Fruit fly (Drosophila melanogaster) Kc167 (cell line): ENCODE measurements around the gene dmGlut.

ENCODE experiments used
- Myc ChIP-seq: fragments of >200 bp; optimal IDR thresholded peaks from 2 replicates; lab custom pipeline; 2017; ENCODE audit warnings: missing external identifiers
- Sin3A ChIP-seq: fragments of >200 bp; optimal IDR thresholded peaks from 2 replicates; lab custom pipeline; 2018; ENCODE audit warnings: missing external identifiers
- insv ChIP-seq: fragments of >200 bp; optimal IDR thresholded peaks from 3 replicates; lab custom pipeline; 2018; ENCODE audit warnings: missing external identifiers
- psq ChIP-seq: fragments of >200 bp; optimal IDR thresholded peaks from 2 replicates; lab custom pipeline; 2017; ENCODE audit warnings: missing external identifiers
- ttk ChIP-seq: sonication (Bioruptor generic); optimal IDR thresholded peaks from 2 replicates; lab custom pipeline; 2017; ENCODE audit warnings: missing external identifiers

DNA sequence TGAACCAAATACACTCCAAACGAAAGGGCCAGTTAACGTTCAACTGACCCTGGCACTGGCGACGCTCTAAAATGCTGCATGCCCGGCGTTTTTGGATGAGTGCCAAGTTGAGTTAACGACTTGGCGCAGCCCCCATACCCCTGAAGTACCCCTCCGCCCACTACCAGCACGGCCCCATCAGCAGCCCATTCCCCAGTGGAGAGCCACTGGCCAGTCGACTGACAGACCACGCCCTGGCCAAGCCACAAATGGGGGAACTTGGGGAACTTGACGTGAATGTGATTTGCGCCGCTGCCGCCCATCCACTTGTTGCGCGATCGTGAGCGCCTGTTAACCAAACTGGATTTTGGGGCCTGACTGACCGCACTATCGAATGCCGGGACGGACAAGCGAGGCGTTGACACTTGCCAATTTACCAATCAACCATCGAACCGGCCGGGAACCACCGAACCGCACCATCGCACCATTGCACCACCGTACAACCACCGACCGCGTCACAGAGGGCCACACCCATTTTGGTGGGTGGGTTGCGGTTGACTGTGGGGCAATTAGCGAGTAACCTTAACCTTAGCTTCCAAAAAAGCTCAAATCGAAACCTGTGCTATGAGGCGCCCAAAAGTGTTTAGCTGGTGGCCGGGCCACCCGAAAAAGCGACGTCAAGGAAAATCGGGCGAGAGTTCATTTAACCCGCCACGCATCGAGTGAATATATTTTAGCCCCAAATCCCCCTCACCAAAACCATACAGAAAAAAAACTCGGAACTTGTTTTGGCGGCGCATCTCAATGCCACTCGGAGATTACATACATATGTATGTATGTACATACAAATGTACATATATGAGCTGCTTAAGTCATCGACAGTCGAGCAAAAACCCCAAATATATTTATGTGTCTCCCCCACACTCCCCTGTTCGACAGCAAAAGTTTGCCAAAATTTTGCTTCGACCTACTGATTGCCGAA lies 21.5 kb upstream of the dmGlut start:
- TF ChIP-seq psq (lab: Kevin White, UChicago) = no peak
- no peak for TF ChIP-seq insv (lab: Kevin White, UChicago)
- no peak for TF ChIP-seq ttk
- no peak for TF ChIP-seq Sin3A (lab: Kevin White, UChicago)
- no peak for TF ChIP-seq Myc (lab: Kevin White, UChicago)
